Worm (Caenorhabditis elegans): Measurements from ENCODE around the gene K12H6.12.

DNA sequence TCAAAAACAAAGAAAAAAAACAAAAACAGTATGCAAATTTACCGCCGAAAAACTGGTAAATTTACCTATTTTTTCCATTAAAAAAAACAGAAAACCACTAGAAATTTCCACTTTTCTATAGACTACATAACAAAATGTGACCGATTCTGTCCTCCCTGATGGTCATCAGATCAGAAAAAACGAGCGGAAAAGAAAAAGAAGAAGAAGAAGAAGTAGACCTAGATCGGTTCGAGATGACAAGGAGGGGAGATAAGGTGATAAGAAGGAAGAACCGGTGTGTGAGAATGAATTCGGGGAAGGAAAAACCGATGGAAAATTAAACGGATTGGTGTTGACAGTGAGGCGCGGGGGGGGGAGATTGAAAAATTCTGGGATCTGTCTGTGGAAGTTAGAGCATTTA, 48.2 kb downstream of the K12H6.12 start:
- TF ChIP-seq hlh-15 (tag; optimal IDR thresholded peaks at IDR 0.05) (no peak), unc-86 (tag; optimal IDR thresholded peaks at IDR 0.05) (no peak), elt-4 (tag; optimal IDR thresholded peaks at IDR 0.05) (no peak), fkh-10 (GFP tag; optimal IDR thresholded peaks at IDR 0.05) (no peak), pag-3 (tag; optimal IDR thresholded peaks at IDR 0.05; ENCODE audit: borderline replicate concordance) (no peak), elt-2 (tag; optimal IDR thresholded peaks at IDR 0.05) (no peak), pha-4 (tag; optimal IDR thresholded peaks at IDR 0.05) (no peak), ceh-6 (GFP tag; optimal IDR thresholded peaks at IDR 0.05) (no peak), pros-1 (tag; optimal IDR thresholded peaks at IDR 0.05) (no peak), sdc-2 (tag; optimal IDR thresholded peaks at IDR 0.05) (no peak), hlh-30 (tag; optimal IDR thresholded peaks at IDR 0.05; ENCODE audit: insufficient read depth) (no peak), nhr-11 (tag; optimal IDR thresholded peaks at IDR 0.05) (no peak), gmeb-2 (tag; optimal IDR thresholded peaks at IDR 0.05) (no peak), F13H6.1 (tag; optimal IDR thresholded peaks at IDR 0.05) (no peak)
